Fruit fly (Drosophila melanogaster): ENCODE results near the gene CG18273.

- no peak for TF ChIP-seq pan (optimal IDR thresholded peaks at IDR 0.05)
- no peak for TF ChIP-seq EcR (GFP tag; optimal IDR thresholded peaks at IDR 0.05)
Observed at dm6 chrX:493445-494190, 6.2 kb upstream of the CG18273 start, which contains the start of gene CG17896.

Measured in whole organism.